Worm (Caenorhabditis elegans) whole organism, early embryonic: Measurements from ENCODE around the gene rme-6.

ENCODE experiments used
- F13C5.2 ChIP-seq: sonication (generic microtip); optimal IDR thresholded peaks from 2 replicates; lab custom pipeline; 2017; ENCODE audit warnings: mild to moderate bottlenecking, missing genetic modification characterization, inconsistent platforms, missing compliant biosample characterization
- aly-1 ChIP-seq: sonication (generic microtip); optimal IDR thresholded peaks from 2 replicates; lab custom pipeline; 2016; ENCODE audit warnings: missing genetic modification characterization, missing compliant biosample characterization
- hmbx-1 ChIP-seq: sonication (generic microtip); optimal IDR thresholded peaks from 2 replicates; lab custom pipeline; 2016; ENCODE audit warnings: mild to moderate bottlenecking, missing genetic modification characterization, missing compliant biosample characterization
- pes-1 ChIP-seq: fragments of 200-800 bp; sonication (Bioruptor generic); IDR thresholded peaks from 2 replicates; pipeline ENCODE4 v1.3.6; 2022; ENCODE audit warnings: missing genetic modification reagents, missing genetic modification characterization, missing compliant biosample characterization
- tbx-37 ChIP-seq: fragments of 200-800 bp; sonication (Bioruptor generic); conservative IDR thresholded peaks from 2 replicates; pipeline ENCODE4 v1.3.6; 2022; ENCODE audit warnings: missing genetic modification reagents, missing genetic modification characterization, missing compliant biosample characterization

DNA sequence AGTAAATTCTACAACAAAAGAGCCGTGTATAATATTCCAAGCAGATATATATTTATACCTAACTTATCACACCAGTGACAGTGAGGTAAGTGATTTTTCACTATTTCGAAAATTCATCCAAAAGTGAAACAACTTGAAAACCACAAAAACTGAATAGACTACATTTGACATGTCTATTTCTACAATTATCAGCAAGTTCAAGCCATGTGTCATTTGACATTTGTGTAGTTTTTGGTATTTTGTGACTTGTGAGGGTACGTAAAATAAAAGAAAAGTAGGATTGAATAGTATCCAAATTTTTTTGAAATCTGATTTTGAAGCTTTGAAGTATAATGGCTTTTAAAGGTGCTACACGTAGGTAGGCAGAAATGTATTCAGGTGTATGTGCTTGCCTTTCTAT lies 29.3 kb downstream of the rme-6 start:
- TF ChIP-seq pes-1 (GFP tag; lab: Robert Waterston, UW) (no peak), aly-1 (tag; lab: Kevin White, UChicago) (no peak), tbx-37 (GFP tag; lab: Robert Waterston, UW) (no peak), F13C5.2 (tag; lab: Kevin White, UChicago) (no peak), hmbx-1 (tag; lab: Kevin White, UChicago) (no peak)
